Worm (Caenorhabditis elegans): ENCODE results near the gene uba-1.

DNA sequence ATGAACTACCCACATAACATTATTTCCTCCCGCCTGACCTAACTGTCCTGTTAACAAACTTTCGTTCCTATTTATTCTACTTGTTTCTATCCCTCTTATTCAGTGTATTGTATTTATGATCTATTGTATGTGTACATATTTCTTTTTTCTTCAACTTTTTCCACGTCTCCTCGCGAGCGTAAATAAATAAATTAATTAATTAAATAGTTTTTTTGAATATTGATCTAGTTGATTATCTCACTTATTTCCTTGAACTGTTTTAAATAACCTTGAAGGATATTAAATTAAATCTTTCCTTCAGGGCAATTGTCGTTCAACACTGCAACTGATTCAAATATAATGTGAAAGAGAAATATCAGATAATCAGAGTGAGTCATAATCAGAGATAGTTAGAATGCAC is 48.1 kb upstream of the uba-1 start, which contains the start of gene frk-1:
- TF ChIP-seq nhr-237 (tag; optimal IDR thresholded peaks at IDR 0.05) (no peak), daf-12 (tag; optimal IDR thresholded peaks at IDR 0.05) (no peak)
